Fruit fly (Drosophila melanogaster) whole organism, embryonic: Measurements from ENCODE around the gene CG5828.

Experiments used
- CG11398 ChIP-seq: fragments of 200-800 bp; sonication (Bioruptor generic); optimal IDR thresholded peaks from 2 replicates; lab custom pipeline; 2016; ENCODE audit warnings: missing biosample characterization, missing genetic modification characterization
- CG11695 ChIP-seq: fragments of 200-800 bp; sonication (Bioruptor generic); IDR thresholded peaks from 3 replicates; pipeline ENCODE4 v1.3.6; 2022; ENCODE audit warnings: missing biosample characterization, missing genetic modification characterization
- CG11723 ChIP-seq: fragments of 200-800 bp; sonication (Bioruptor generic); optimal IDR thresholded peaks from 2 replicates; lab custom pipeline; 2017; ENCODE audit warnings: missing biosample characterization, mild to moderate bottlenecking, missing genetic modification characterization
- CG14965 ChIP-seq: fragments of 200-800 bp; sonication (Bioruptor generic); optimal IDR thresholded peaks from 2 replicates; lab custom pipeline; 2016; ENCODE audit warnings: missing biosample characterization, missing genetic modification characterization, borderline replicate concordance
- CG15269 ChIP-seq: fragments of 200-800 bp; sonication (Bioruptor generic); optimal IDR thresholded peaks from 2 replicates; lab custom pipeline; 2018; ENCODE audit warnings: missing biosample characterization, mild to moderate bottlenecking, missing genetic modification characterization, moderate library complexity
- CG17385 ChIP-seq: fragments of 200-800 bp; sonication (Bioruptor generic); optimal IDR thresholded peaks from 3 replicates; lab custom pipeline; 2018; ENCODE audit warnings: missing biosample characterization, mild to moderate bottlenecking, missing genetic modification characterization
- CG17802 ChIP-seq: fragments of 200-800 bp; sonication (Bioruptor generic); optimal IDR thresholded peaks from 2 replicates; lab custom pipeline; 2018; ENCODE audit warnings: missing biosample characterization, mild to moderate bottlenecking, missing genetic modification characterization, moderate library complexity
- CG18476 ChIP-seq: fragments of 200-800 bp; sonication (Bioruptor generic); optimal IDR thresholded peaks from 2 replicates; lab custom pipeline; 2016; ENCODE audit warnings: missing biosample characterization, mild to moderate bottlenecking, missing genetic modification characterization
- CG18599 ChIP-seq: fragments of 200-800 bp; sonication (Bioruptor generic); optimal IDR thresholded peaks from 3 replicates; lab custom pipeline; 2017; ENCODE audit warnings: missing biosample characterization, missing genetic modification characterization, mild to moderate bottlenecking, moderate library complexity, missing genetic modification reagents
- CG2199 ChIP-seq: fragments of 200-800 bp; sonication (Bioruptor generic); IDR thresholded peaks from 3 replicates; pipeline ENCODE4 v1.3.6; 2022; ENCODE audit warnings: missing biosample characterization, missing genetic modification characterization
- CG3407 ChIP-seq: fragments of 200-800 bp; sonication (Bioruptor generic); optimal IDR thresholded peaks from 2 replicates; lab custom pipeline; 2018; ENCODE audit warnings: missing biosample characterization, mild to moderate bottlenecking, missing genetic modification characterization
- CG6791 ChIP-seq: fragments of 200-800 bp; sonication (Bioruptor generic); IDR thresholded peaks from 3 replicates; pipeline ENCODE4 v1.3.6; 2022; ENCODE audit warnings: missing biosample characterization, missing genetic modification characterization; ENCODE audit not compliant: partially characterized antibody
- CG8478 ChIP-seq: fragments of >200 bp; optimal IDR thresholded peaks from 2 replicates; lab custom pipeline; 2018
- CrebB ChIP-seq: fragments of 200-800 bp; sonication (Bioruptor generic); optimal IDR thresholded peaks from 3 replicates; lab custom pipeline; 2018; ENCODE audit warnings: missing biosample characterization, mild to moderate bottlenecking, missing genetic modification characterization
- D19A ChIP-seq: fragments of 200-800 bp; optimal IDR thresholded peaks from 3 replicates; lab custom pipeline; 2019; ENCODE audit warnings: missing biosample characterization, mild to moderate bottlenecking, missing genetic modification characterization, moderate library complexity
- Dfd ChIP-seq, 2 experiments: fragments of >200 bp; optimal IDR thresholded peaks; 2 replicates each; lab custom pipeline; 2017; ENCODE audit warnings: missing biosample characterization in 2 of 2, missing genetic modification characterization in 2 of 2
- Dll ChIP-seq: fragments of 200-800 bp; sonication (Bioruptor generic); IDR thresholded peaks from 4 replicates; pipeline ENCODE4 v1.3.6; 2022; ENCODE audit warnings: missing biosample characterization, missing genetic modification characterization; ENCODE audit not compliant: partially characterized antibody
- Elba2 ChIP-seq: fragments of 200-800 bp; sonication (Bioruptor generic); optimal IDR thresholded peaks from 3 replicates; lab custom pipeline; 2016; ENCODE audit warnings: missing biosample characterization, missing genetic modification characterization
- Fer1 ChIP-seq: fragments of 200-800 bp; sonication (Bioruptor generic); optimal IDR thresholded peaks from 2 replicates; lab custom pipeline; 2017; ENCODE audit warnings: missing biosample characterization, mild to moderate bottlenecking, missing genetic modification characterization
- GATAe ChIP-seq: fragments of 200-800 bp; sonication (Bioruptor generic); conservative IDR thresholded peaks from 2 replicates; pipeline ENCODE4 v1.3.6; 2022; ENCODE audit warnings: missing biosample characterization, missing genetic modification characterization
- Hr51 ChIP-seq, 2 experiments: fragments of 200-800 bp; sonication (Bioruptor generic); optimal IDR thresholded peaks; 2 replicates in 1 of 2; 3 replicates in 1 of 2; lab custom pipeline; 2016 to 2018; ENCODE audit warnings: missing biosample characterization in 2 of 2, missing genetic modification characterization in 2 of 2, mild to moderate bottlenecking in 1 of 2, moderate library complexity in 1 of 2
- Hr78 ChIP-seq, 2 experiments: fragments of 200-800 bp in 1 of 2; fragments of >200 bp in 1 of 2; sonication (Bioruptor generic) in 1 of 2; optimal IDR thresholded peaks; 2 replicates each; lab custom pipeline; 2017 to 2019; ENCODE audit warnings: missing biosample characterization in 2 of 2, missing genetic modification characterization in 2 of 2, mild to moderate bottlenecking in 1 of 2, moderate library complexity in 1 of 2
- Mad ChIP-seq: fragments of 200-800 bp; sonication (Bioruptor generic); optimal IDR thresholded peaks from 2 replicates; lab custom pipeline; 2016; ENCODE audit warnings: missing biosample characterization, missing genetic modification characterization
- Max ChIP-seq: fragments of 200-800 bp; sonication (Bioruptor generic); optimal IDR thresholded peaks from 2 replicates; lab custom pipeline; 2016; ENCODE audit warnings: missing biosample characterization, mild to moderate bottlenecking, missing genetic modification characterization
- NFAT ChIP-seq: fragments of 200-800 bp; sonication (Bioruptor generic); IDR thresholded peaks from 2 replicates; pipeline ENCODE4 v1.3.6; 2022; ENCODE audit warnings: missing biosample characterization, missing genetic modification characterization
- Nf-YC ChIP-seq: fragments of 200-800 bp; optimal IDR thresholded peaks from 3 replicates; lab custom pipeline; 2019; ENCODE audit warnings: missing biosample characterization, mild to moderate bottlenecking, missing genetic modification characterization, moderate library complexity
- Rfx ChIP-seq: fragments of 200-800 bp; sonication (Bioruptor generic); IDR thresholded peaks from 2 replicates; pipeline ENCODE4 v1.3.6; 2022; ENCODE audit warnings: missing biosample characterization, missing genetic modification characterization
- Sin3A ChIP-seq: fragments of >200 bp; optimal IDR thresholded peaks from 2 replicates; lab custom pipeline; 2018
- Sry-δ ChIP-seq: fragments of 200-800 bp; sonication (Bioruptor generic); optimal IDR thresholded peaks from 2 replicates; lab custom pipeline; 2016; ENCODE audit warnings: missing biosample characterization, missing genetic modification characterization
- Xbp1 ChIP-seq: fragments of 200-800 bp; sonication (Bioruptor generic); optimal IDR thresholded peaks from 3 replicates; lab custom pipeline; 2016; ENCODE audit warnings: missing biosample characterization, mild to moderate bottlenecking, missing genetic modification characterization
- abd-A ChIP-seq: fragments of 200-800 bp; sonication (Bioruptor generic); optimal IDR thresholded peaks from 3 replicates; lab custom pipeline; 2019; ENCODE audit warnings: missing biosample characterization, mild to moderate bottlenecking, missing genetic modification characterization, moderate library complexity
- chm ChIP-seq: fragments of 200-800 bp; sonication (Bioruptor generic); IDR thresholded peaks from 2 replicates; pipeline ENCODE4 v1.3.6; 2022; ENCODE audit warnings: missing biosample characterization, missing genetic modification characterization
- dan ChIP-seq: fragments of 200-800 bp; sonication (Bioruptor generic); IDR thresholded peaks from 2 replicates; pipeline ENCODE4 v1.3.6; 2022; ENCODE audit warnings: missing biosample characterization, missing genetic modification characterization
- gt ChIP-seq: fragments of 200-800 bp; sonication (Bioruptor generic); IDR thresholded peaks from 2 replicates; pipeline ENCODE4 v1.3.6; 2022; ENCODE audit warnings: missing biosample characterization, missing genetic modification characterization
- h ChIP-seq: fragments of >200 bp; optimal IDR thresholded peaks from 2 replicates; lab custom pipeline; 2017
- hb ChIP-seq: fragments of 200-800 bp; sonication (Bioruptor generic); IDR thresholded peaks from 3 replicates; pipeline ENCODE4 v1.3.6; 2022; ENCODE audit warnings: missing biosample characterization, missing genetic modification characterization; ENCODE audit not compliant: partially characterized antibody
- kah ChIP-seq: fragments of 200-800 bp; sonication (Bioruptor generic); optimal IDR thresholded peaks from 2 replicates; lab custom pipeline; 2018; ENCODE audit warnings: missing biosample characterization, mild to moderate bottlenecking, missing genetic modification characterization
- ken ChIP-seq: fragments of 200-800 bp; sonication (Bioruptor generic); IDR thresholded peaks from 3 replicates; pipeline ENCODE4 v1.3.6; 2022; ENCODE audit warnings: missing biosample characterization, missing genetic modification characterization
- luna ChIP-seq: fragments of 200-800 bp; sonication (Bioruptor generic); optimal IDR thresholded peaks from 2 replicates; lab custom pipeline; 2016; ENCODE audit warnings: missing biosample characterization, missing genetic modification characterization
- nerfin-2 ChIP-seq: fragments of 200-800 bp; sonication (Bioruptor generic); IDR thresholded peaks from 2 replicates; pipeline ENCODE4 v1.3.6; 2022; ENCODE audit warnings: missing biosample characterization, missing genetic modification characterization; ENCODE audit not compliant: partially characterized antibody
- otp ChIP-seq: fragments of 200-800 bp; sonication (Bioruptor generic); IDR thresholded peaks from 3 replicates; pipeline ENCODE4, ENCODE4 v1.3.6; 2022; ENCODE audit warnings: missing biosample characterization, missing genetic modification characterization
- pho ChIP-seq: fragments of 200-800 bp; sonication (Bioruptor generic); optimal IDR thresholded peaks from 2 replicates; lab custom pipeline; 2016; ENCODE audit warnings: missing biosample characterization, missing genetic modification characterization
- pros ChIP-seq: fragments of 200-800 bp; sonication (Bioruptor generic); optimal IDR thresholded peaks from 3 replicates; lab custom pipeline; 2019; ENCODE audit warnings: missing biosample characterization, mild to moderate bottlenecking, missing genetic modification characterization, moderate library complexity
- psq ChIP-seq: fragments of 200-800 bp; sonication (Bioruptor generic); optimal IDR thresholded peaks from 2 replicates; lab custom pipeline; 2017; ENCODE audit warnings: missing biosample characterization, missing genetic modification characterization
- sr ChIP-seq: fragments of 200-800 bp; sonication (Bioruptor generic); IDR thresholded peaks from 3 replicates; pipeline ENCODE4 v1.3.6; 2022; ENCODE audit warnings: missing biosample characterization, missing genetic modification characterization
- stc ChIP-seq: fragments of 200-800 bp; sonication (Bioruptor generic); IDR thresholded peaks from 2 replicates; pipeline ENCODE4 v1.3.6; 2022; ENCODE audit warnings: missing biosample characterization, missing genetic modification characterization
- tio ChIP-seq: fragments of 200-800 bp; sonication (Bioruptor generic); optimal IDR thresholded peaks from 2 replicates; lab custom pipeline; 2017; ENCODE audit warnings: missing biosample characterization, missing genetic modification characterization, inconsistent platforms
- tx ChIP-seq: fragments of 200-800 bp; sonication (Bioruptor generic); optimal IDR thresholded peaks from 2 replicates; lab custom pipeline; 2016; ENCODE audit warnings: missing biosample characterization, missing genetic modification characterization
- unpg ChIP-seq: fragments of 200-800 bp; sonication (Bioruptor generic); optimal IDR thresholded peaks from 3 replicates; lab custom pipeline; 2018; ENCODE audit warnings: missing biosample characterization, mild to moderate bottlenecking, missing genetic modification characterization, moderate library complexity
- vvl ChIP-seq: fragments of 200-800 bp; sonication (Bioruptor generic); IDR thresholded peaks from 2 replicates; pipeline ENCODE4 v1.3.6; 2022; ENCODE audit warnings: missing biosample characterization, missing genetic modification characterization
- zfh2 ChIP-seq: fragments of 200-800 bp; sonication (Bioruptor generic); optimal IDR thresholded peaks from 2 replicates; lab custom pipeline; 2016; ENCODE audit warnings: missing biosample characterization, missing genetic modification characterization

CG5828 gene

dm6 chr2L:5086905-5087522 is 6.8 kb upstream of the CG5828 start (continued):
- TF ChIP-seq CG17802 (tag; lab: Kevin White, UChicago) (peak; percentile 34), Dfd (GFP tag; optimal IDR thresholded peaks at IDR 0.05; lab: Kevin White, UChicago) (no peak), psq (GFP tag; lab: Kevin White, UChicago) (peak; percentile 26), Elba2 (GFP tag; lab: Kevin White, UChicago) (no peak), h (lab: Kevin White, UChicago) (no peak), CG18599 (GFP tag; lab: Kevin White, UChicago) (peak; percentile 89), Max (peak; percentile 79), tx (GFP tag; lab: Kevin White, UChicago) (peak; percentile 67), CG2199 (GFP tag; lab: Robert Waterston, UW) (no peak), GATAe (GFP tag; lab: Robert Waterston, UW) (no peak), hb (GFP tag; lab: Robert Waterston, UW) (no peak), nerfin-2 (GFP tag; lab: Robert Waterston, UW) (no peak), CG15269 (tag; lab: Kevin White, UChicago) (peak; percentile 84), pros (GFP tag; lab: Kevin White, UChicago) (no peak), NFAT (GFP tag; lab: Robert Waterston, UW) (no peak), CrebB (peak; percentile 66), ken (GFP tag; lab: Robert Waterston, UW) (0 out of 3 replicates have a peak, but pooled peaks have one; percentile 33), gt (no peak), CG3407 (GFP tag; lab: Kevin White, UChicago) (peak; percentile 66), sr (GFP tag; lab: Robert Waterston, UW) (no peak), CG11695 (GFP tag; lab: Robert Waterston, UW) (peak; percentile 84), Hr78 (GFP tag; optimal IDR thresholded peaks at IDR 0.05; lab: Kevin White, UChicago) (peak in 1 of 2 experiments; percentile 63), D19A (tag; lab: Kevin White, UChicago) (peak; percentile 76), kah (peak; percentile 68), CG8478 (lab: Kevin White, UChicago) (no peak), vvl (GFP tag; lab: Robert Waterston, UW) (peak; percentile 62; the same call in 1 of the 2 replicates), CG14965 (GFP tag; lab: Kevin White, UChicago) (peak; percentile 14), pho (GFP tag; lab: Kevin White, UChicago) (peak; percentile 24), Dll (no peak), CG17385 (GFP tag; lab: Kevin White, UChicago) (peak; percentile 80), unpg (peak; percentile 86), CG18476 (GFP tag; lab: Kevin White, UChicago) (peak; percentile 57), otp (GFP tag; lab: Robert Waterston, UW) (peak; percentile 70; the same call in 1 of the 3 replicates), stc (GFP tag; lab: Robert Waterston, UW) (peak; percentile 69), Hr51 (GFP tag; optimal IDR thresholded peaks at IDR 0.05; lab: Kevin White, UChicago) (peak; percentile 51 to 89), CG11723 (peak; percentile 69), abd-A (peak; percentile 59), tio (peak; percentile 87), Rfx (GFP tag; lab: Robert Waterston, UW) (peak; percentile 54; the same call in 1 of the 2 replicates), chm (GFP tag; lab: Robert Waterston, UW) (no peak), dan (GFP tag; lab: Robert Waterston, UW) (no peak), CG11398 (GFP tag; lab: Kevin White, UChicago) (peak; percentile 43), Fer1 (GFP tag; lab: Kevin White, UChicago) (peak; percentile 86), zfh2 (peak; percentile 57), CG6791 (GFP tag; lab: Robert Waterston, UW) (no peak), Xbp1 (GFP tag; lab: Kevin White, UChicago) (peak; percentile 77), Mad (GFP tag; lab: Kevin White, UChicago) (peak; percentile 68), Sin3A (lab: Kevin White, UChicago) (no peak), Sry-δ (peak; percentile 33), Nf-YC (tag; lab: Kevin White, UChicago) (peak; percentile 67), luna (GFP tag; lab: Kevin White, UChicago) (no peak)
